Fruit fly (Drosophila melanogaster) whole organism, embryonic: ENCODE data around the gene CG4956.

Experiments used
- Ada2b ChIP-seq: fragments of 200-800 bp; sonication (Bioruptor generic); IDR thresholded peaks from 2 replicates; pipeline ENCODE4 v1.3.6; 2022; ENCODE audit warnings: missing biosample characterization, missing genetic modification characterization
- Atf3 ChIP-seq: fragments of 200-800 bp; sonication (Bioruptor generic); optimal IDR thresholded peaks from 3 replicates; lab custom pipeline; 2016; ENCODE audit warnings: missing biosample characterization, missing genetic modification characterization
- B-H1 ChIP-seq: fragments of 200-800 bp; sonication (Bioruptor generic); IDR thresholded peaks from 3 replicates; pipeline ENCODE4 v1.3.6; 2022; ENCODE audit warnings: missing biosample characterization, missing genetic modification characterization
- CG10147 ChIP-seq: fragments of 200-800 bp; sonication (Bioruptor generic); optimal IDR thresholded peaks from 2 replicates; lab custom pipeline; 2019; ENCODE audit warnings: missing biosample characterization, mild to moderate bottlenecking, missing genetic modification characterization, moderate library complexity
- CG10431 ChIP-seq: fragments of 200-800 bp; sonication (Bioruptor generic); optimal IDR thresholded peaks from 3 replicates; lab custom pipeline; 2018; ENCODE audit warnings: missing biosample characterization, mild to moderate bottlenecking, missing genetic modification characterization
- CG11696 ChIP-seq: fragments of 200-800 bp; sonication (Bioruptor generic); IDR thresholded peaks from 2 replicates; pipeline ENCODE4 v1.3.6; 2022; ENCODE audit warnings: missing biosample characterization, missing genetic modification characterization
- CG12299 ChIP-seq: fragments of 200-800 bp; sonication (Bioruptor generic); optimal IDR thresholded peaks from 2 replicates; lab custom pipeline; 2018; ENCODE audit warnings: missing biosample characterization, mild to moderate bottlenecking, missing genetic modification characterization
- CG12769 ChIP-seq: fragments of 200-800 bp; sonication (Bioruptor generic); optimal IDR thresholded peaks from 2 replicates; lab custom pipeline; 2019; ENCODE audit warnings: missing biosample characterization, mild to moderate bottlenecking, missing genetic modification characterization, moderate library complexity
- CG13775 ChIP-seq: fragments of 200-800 bp; sonication (Bioruptor generic); optimal IDR thresholded peaks from 3 replicates; lab custom pipeline; 2017; ENCODE audit warnings: missing biosample characterization, mild to moderate bottlenecking, missing genetic modification characterization
- CG15479 ChIP-seq: fragments of 200-800 bp; sonication (Bioruptor generic); optimal IDR thresholded peaks from 3 replicates; lab custom pipeline; 2019; ENCODE audit warnings: missing biosample characterization, mild to moderate bottlenecking, missing genetic modification characterization, moderate library complexity
- CG1792 ChIP-seq: fragments of 200-800 bp; sonication (Bioruptor generic); optimal IDR thresholded peaks from 2 replicates; lab custom pipeline; 2016; ENCODE audit warnings: missing biosample characterization, missing genetic modification characterization
- CG2199 ChIP-seq: fragments of 200-800 bp; sonication (Bioruptor generic); IDR thresholded peaks from 3 replicates; pipeline ENCODE4 v1.3.6; 2022; ENCODE audit warnings: missing biosample characterization, missing genetic modification characterization
- CG2875 ChIP-seq: fragments of 200-800 bp; sonication (Bioruptor generic); optimal IDR thresholded peaks from 2 replicates; lab custom pipeline; 2017; ENCODE audit warnings: missing biosample characterization, mild to moderate bottlenecking, missing genetic modification characterization, missing genetic modification reagents
- CG3726 ChIP-seq: fragments of 200-800 bp; sonication (Bioruptor generic); IDR thresholded peaks from 3 replicates; pipeline ENCODE4, ENCODE4 v1.3.6; 2022; ENCODE audit warnings: missing biosample characterization, missing genetic modification characterization
- CG4424 ChIP-seq: fragments of 200-800 bp; sonication (Bioruptor generic); optimal IDR thresholded peaks from 3 replicates; lab custom pipeline; 2016; ENCODE audit warnings: missing biosample characterization, missing genetic modification characterization
- CG4820 ChIP-seq: fragments of 200-800 bp; sonication (Bioruptor generic); optimal IDR thresholded peaks from 3 replicates; lab custom pipeline; 2016; ENCODE audit warnings: missing biosample characterization, missing genetic modification characterization
- CG5180 ChIP-seq: fragments of 200-800 bp; sonication (Bioruptor generic); optimal IDR thresholded peaks from 3 replicates; lab custom pipeline; 2017; ENCODE audit warnings: missing biosample characterization, missing genetic modification characterization, mild to moderate bottlenecking, moderate library complexity, missing genetic modification reagents
- CG5953 ChIP-seq: fragments of 200-800 bp; sonication (Bioruptor generic); IDR thresholded peaks from 2 replicates; pipeline ENCODE4 v1.3.6; 2022; ENCODE audit warnings: missing biosample characterization, missing genetic modification characterization
- CG7987 ChIP-seq: fragments of 200-800 bp; sonication (Bioruptor generic); optimal IDR thresholded peaks from 2 replicates; lab custom pipeline; 2018; ENCODE audit warnings: missing biosample characterization, mild to moderate bottlenecking, missing genetic modification characterization, moderate library complexity
- CG9817 ChIP-seq: fragments of 200-800 bp; sonication (Bioruptor generic); optimal IDR thresholded peaks from 2 replicates; lab custom pipeline; 2018; ENCODE audit warnings: missing biosample characterization, mild to moderate bottlenecking, missing genetic modification characterization, moderate library complexity
- Ets65A ChIP-seq: fragments of 200-800 bp; sonication (Bioruptor generic); peaks from one replicate; lab custom pipeline; 2016; ENCODE audit warnings: missing biosample characterization, missing genetic modification characterization
- Fer2 ChIP-seq: fragments of 200-800 bp; sonication (Bioruptor generic); optimal IDR thresholded peaks from 2 replicates; lab custom pipeline; 2018; ENCODE audit warnings: missing biosample characterization, mild to moderate bottlenecking, missing genetic modification characterization, moderate library complexity
- HmgZ ChIP-seq: fragments of 200-800 bp; sonication (Bioruptor generic); optimal IDR thresholded peaks from 2 replicates; lab custom pipeline; 2018; ENCODE audit warnings: missing biosample characterization, mild to moderate bottlenecking, missing genetic modification characterization
- Hmr ChIP-seq: fragments of 200-800 bp; sonication (Bioruptor generic); optimal IDR thresholded peaks from 3 replicates; lab custom pipeline; 2017; ENCODE audit warnings: mild to moderate bottlenecking, missing biosample characterization, missing genetic modification reagents, missing genetic modification characterization
- Hmx ChIP-seq: fragments of 200-800 bp; sonication (Bioruptor generic); optimal IDR thresholded peaks from 2 replicates; lab custom pipeline; 2016; ENCODE audit warnings: missing biosample characterization, missing genetic modification characterization
- MTF-1 ChIP-seq: fragments of 200-800 bp; sonication (Bioruptor generic); optimal IDR thresholded peaks from 2 replicates; lab custom pipeline; 2018; ENCODE audit warnings: missing biosample characterization, mild to moderate bottlenecking, missing genetic modification characterization, borderline replicate concordance
- Nf-YA ChIP-seq: fragments of 200-800 bp; sonication (Bioruptor generic); IDR thresholded peaks from 2 replicates; pipeline ENCODE4 v1.3.6; 2022; ENCODE audit warnings: missing biosample characterization, missing genetic modification characterization
- Sin3A ChIP-seq: fragments of >200 bp; optimal IDR thresholded peaks from 2 replicates; lab custom pipeline; 2018
- Ssrp ChIP-seq: fragments of 200-800 bp; sonication (Bioruptor generic); optimal IDR thresholded peaks from 2 replicates; lab custom pipeline; 2018; ENCODE audit warnings: missing biosample characterization, mild to moderate bottlenecking, missing genetic modification characterization, moderate library complexity
- crc ChIP-seq: fragments of 200-800 bp; sonication (Bioruptor generic); optimal IDR thresholded peaks from 2 replicates; lab custom pipeline; 2016; ENCODE audit warnings: missing biosample characterization, missing genetic modification characterization
- crp ChIP-seq, 2 experiments: fragments of 200-800 bp; sonication (Bioruptor generic); optimal IDR thresholded peaks; 2 replicates in 1 of 2; 3 replicates in 1 of 2; lab custom pipeline; 2017; ENCODE audit warnings: missing biosample characterization in 2 of 2, missing genetic modification characterization in 2 of 2, mild to moderate bottlenecking in 1 of 2, moderate library complexity in 1 of 2
- dmrt99B ChIP-seq: fragments of 200-800 bp; sonication (Bioruptor generic); optimal IDR thresholded peaks from 2 replicates; lab custom pipeline; 2018; ENCODE audit warnings: missing biosample characterization, mild to moderate bottlenecking, missing genetic modification characterization, moderate library complexity
- en ChIP-seq: fragments of 200-800 bp; sonication (Bioruptor generic); optimal IDR thresholded peaks from 2 replicates; lab custom pipeline; 2016; ENCODE audit warnings: missing biosample characterization, missing genetic modification characterization
- grn ChIP-seq: fragments of 200-800 bp; sonication (Bioruptor generic); optimal IDR thresholded peaks from 3 replicates; lab custom pipeline; 2017; ENCODE audit warnings: missing biosample characterization, missing genetic modification characterization
- gro ChIP-seq: fragments of 200-800 bp; sonication (Bioruptor generic); optimal IDR thresholded peaks from 2 replicates; lab custom pipeline; 2016; ENCODE audit warnings: missing biosample characterization, missing genetic modification characterization
- hbn ChIP-seq: fragments of 200-800 bp; sonication (Bioruptor generic); IDR thresholded peaks from 2 replicates; pipeline ENCODE4 v1.3.6; 2022; ENCODE audit warnings: missing biosample characterization, missing genetic modification characterization; ENCODE audit not compliant: partially characterized antibody
- her ChIP-seq: fragments of 200-800 bp; sonication (Bioruptor generic); optimal IDR thresholded peaks from 2 replicates; lab custom pipeline; 2016; ENCODE audit warnings: missing biosample characterization, missing genetic modification characterization
- hth ChIP-seq: fragments of >200 bp; optimal IDR thresholded peaks from 2 replicates; lab custom pipeline; 2017; ENCODE audit warnings: inconsistent platforms
- lab ChIP-seq: fragments of 200-800 bp; sonication (Bioruptor generic); optimal IDR thresholded peaks from 3 replicates; lab custom pipeline; 2017; ENCODE audit warnings: missing biosample characterization, missing genetic modification characterization, mild to moderate bottlenecking, moderate library complexity, missing genetic modification reagents
- lbe ChIP-seq: fragments of 200-800 bp; sonication (Bioruptor generic); optimal IDR thresholded peaks from 2 replicates; lab custom pipeline; 2016; ENCODE audit warnings: missing biosample characterization, mild to moderate bottlenecking, missing genetic modification characterization
- maf-S ChIP-seq: fragments of 200-800 bp; sonication (Bioruptor generic); optimal IDR thresholded peaks from 2 replicates; lab custom pipeline; 2016; ENCODE audit warnings: missing biosample characterization, missing genetic modification characterization
- p53 ChIP-seq: fragments of 200-800 bp; sonication (Bioruptor generic); optimal IDR thresholded peaks from 2 replicates; lab custom pipeline; 2016; ENCODE audit warnings: missing biosample characterization, missing genetic modification characterization
- pb ChIP-seq: fragments of 200-800 bp; sonication (Bioruptor generic); optimal IDR thresholded peaks from 3 replicates; lab custom pipeline; 2016; ENCODE audit warnings: missing biosample characterization, missing genetic modification characterization
- row ChIP-seq: fragments of 200-800 bp; sonication (Bioruptor generic); IDR thresholded peaks from 3 replicates; pipeline ENCODE4 v1.3.6; 2022; ENCODE audit warnings: missing biosample characterization, missing genetic modification characterization
- schlank ChIP-seq: fragments of 200-800 bp; sonication (Bioruptor generic); optimal IDR thresholded peaks from 2 replicates; lab custom pipeline; 2018; ENCODE audit warnings: missing biosample characterization, mild to moderate bottlenecking, missing genetic modification characterization
- ssp ChIP-seq: fragments of 200-800 bp; sonication (Bioruptor generic); IDR thresholded peaks from 2 replicates; pipeline ENCODE4 v1.3.6; 2022; ENCODE audit warnings: missing biosample characterization, missing genetic modification characterization
- tll ChIP-seq, 2 experiments: fragments of 200-800 bp in 1 of 2; fragments of >200 bp in 1 of 2; sonication (Bioruptor generic) in 1 of 2; optimal IDR thresholded peaks; 2 replicates each; lab custom pipeline; 2017 to 2019; ENCODE audit warnings: missing biosample characterization in 2 of 2, missing genetic modification characterization in 2 of 2, mild to moderate bottlenecking in 1 of 2, moderate library complexity in 1 of 2
- tx ChIP-seq: fragments of 200-800 bp; sonication (Bioruptor generic); optimal IDR thresholded peaks from 2 replicates; lab custom pipeline; 2016; ENCODE audit warnings: missing biosample characterization, missing genetic modification characterization
- unpg ChIP-seq: fragments of 200-800 bp; sonication (Bioruptor generic); optimal IDR thresholded peaks from 3 replicates; lab custom pipeline; 2018; ENCODE audit warnings: missing biosample characterization, mild to moderate bottlenecking, missing genetic modification characterization, moderate library complexity
- wek ChIP-seq: fragments of 200-800 bp; sonication (Bioruptor generic); optimal IDR thresholded peaks from 3 replicates; lab custom pipeline; 2018; ENCODE audit warnings: missing biosample characterization, mild to moderate bottlenecking, missing genetic modification characterization, moderate library complexity

CG4956 gene

DNA sequence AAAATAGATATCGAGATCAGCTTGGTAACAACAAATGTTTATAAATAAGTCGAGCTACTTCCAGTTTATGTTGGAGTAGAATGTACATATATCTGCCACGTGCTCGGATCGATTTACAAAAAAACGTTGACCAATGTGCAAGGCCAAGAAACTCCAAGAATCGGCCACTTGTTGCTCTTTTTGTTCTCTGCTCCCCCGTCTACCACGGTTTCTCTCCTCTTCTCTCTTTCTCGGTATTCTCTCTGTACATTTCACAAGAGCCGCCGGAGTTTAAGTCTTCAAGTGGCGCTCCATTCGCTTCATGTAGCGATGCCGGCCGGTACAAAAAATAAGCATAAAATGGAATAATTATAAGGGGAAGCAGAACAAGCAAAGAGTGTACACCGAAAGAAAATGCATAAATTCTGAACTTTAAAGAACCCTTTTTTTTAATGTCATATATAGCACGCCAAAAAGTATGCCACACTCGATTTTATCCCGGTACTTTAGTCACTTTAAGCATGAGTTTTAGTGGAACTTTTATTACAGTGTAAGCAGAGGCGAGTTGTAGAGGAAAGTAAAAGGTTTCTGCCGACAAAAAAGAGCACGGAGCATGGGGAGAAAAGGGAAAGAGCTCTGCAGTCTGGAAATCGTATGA lies 40.3 kb downstream of the CG4956 start (continued):
- peak; percentile 84 for TF ChIP-seq MTF-1
- peak; percentile 93 for TF ChIP-seq dmrt99B (tag; lab: Kevin White, UChicago)
- TF ChIP-seq B-H1 (GFP tag; lab: Robert Waterston, UW), result peak; percentile 83
- peak; percentile 78 for TF ChIP-seq CG11696 (GFP tag; lab: Robert Waterston, UW)
- TF ChIP-seq pb (GFP tag; lab: Kevin White, UChicago), result peak; percentile 91
- peak; percentile 77 for TF ChIP-seq Hmr (GFP tag; lab: Kevin White, UChicago)
- peak; percentile 93 for TF ChIP-seq CG10431 (GFP tag; lab: Kevin White, UChicago)
- TF ChIP-seq CG7987 (GFP tag; lab: Kevin White, UChicago), result peak; percentile 85
- peak; percentile 33 for TF ChIP-seq grn
- no peak for TF ChIP-seq Sin3A (lab: Kevin White, UChicago)
- peak; percentile 91; the same call in 2 of the 3 replicates for TF ChIP-seq CG2199 (GFP tag; lab: Robert Waterston, UW)
- TF ChIP-seq CG4424 (GFP tag; lab: Kevin White, UChicago), result peak; percentile 95
- TF ChIP-seq tx, result peak; percentile 89
- TF ChIP-seq crp (GFP tag; optimal IDR thresholded peaks at IDR 0.05; lab: Kevin White, UChicago), result peak in 1 of 2 experiments; percentile 44
- TF ChIP-seq Ssrp, result peak; percentile 94
- peak; percentile 83 for TF ChIP-seq CG9817
- TF ChIP-seq CG2875, result peak; percentile 92
- TF ChIP-seq ssp (GFP tag; lab: Robert Waterston, UW), result peak; percentile 86
- TF ChIP-seq maf-S (GFP tag; lab: Kevin White, UChicago), result peak; percentile 90
- TF ChIP-seq Fer2 (tag; lab: Kevin White, UChicago), result peak; percentile 44
- peak; percentile 89 for TF ChIP-seq her (GFP tag; lab: Kevin White, UChicago)
- peak; percentile 93 for TF ChIP-seq Atf3
- TF ChIP-seq CG12299 (tag; lab: Kevin White, UChicago), result peak; percentile 76
- TF ChIP-seq crc (GFP tag; lab: Kevin White, UChicago), result peak; percentile 90
- TF ChIP-seq hbn (GFP tag; lab: Robert Waterston, UW), result no peak
- no peak for TF ChIP-seq hth (lab: Kevin White, UChicago)
- TF ChIP-seq p53 (GFP tag; lab: Kevin White, UChicago), result peak; percentile 88
- TF ChIP-seq CG3726, result peak; percentile 90
- no peak for TF ChIP-seq tll (GFP tag; optimal IDR thresholded peaks at IDR 0.05; lab: Kevin White, UChicago)
- peak; percentile 90 for TF ChIP-seq CG1792 (GFP tag; lab: Kevin White, UChicago)
- TF ChIP-seq CG15479 (GFP tag; lab: Kevin White, UChicago), result no peak
- TF ChIP-seq CG5953 (GFP tag; lab: Robert Waterston, UW), result peak; percentile 86
- TF ChIP-seq en (GFP tag; lab: Kevin White, UChicago), result peak; percentile 93
- TF ChIP-seq CG13775 (GFP tag; lab: Kevin White, UChicago), result peak; percentile 78
- TF ChIP-seq schlank (tag; lab: Kevin White, UChicago), result peak; percentile 55
- TF ChIP-seq Hmx (GFP tag; lab: Kevin White, UChicago), result peak; percentile 77
- TF ChIP-seq row (GFP tag; lab: Robert Waterston, UW), result peak; percentile 86
- TF ChIP-seq CG4820 (GFP tag; lab: Kevin White, UChicago), result peak; percentile 95
- peak; percentile 86 for TF ChIP-seq HmgZ (tag; lab: Kevin White, UChicago)
- peak; percentile 86 for TF ChIP-seq Nf-YA
- peak; percentile 99 for TF ChIP-seq Ets65A (GFP tag; lab: Kevin White, UChicago)
- TF ChIP-seq CG12769, result peak; percentile 89
- TF ChIP-seq CG5180 (GFP tag; lab: Kevin White, UChicago), result peak; percentile 69
- peak; percentile 90 for TF ChIP-seq lab
- TF ChIP-seq lbe (GFP tag; lab: Kevin White, UChicago), result peak; percentile 98
- TF ChIP-seq Ada2b (GFP tag; lab: Robert Waterston, UW), result peak; percentile 92
- TF ChIP-seq unpg (GFP tag; lab: Kevin White, UChicago), result peak; percentile 95
- peak; percentile 77 for TF ChIP-seq CG10147
- TF ChIP-seq gro (GFP tag; lab: Kevin White, UChicago), result peak; percentile 89
- peak; percentile 67 for TF ChIP-seq wek (GFP tag; lab: Kevin White, UChicago)
